Worm (Caenorhabditis elegans) whole organism, late embryonic: ENCODE data around the gene F35A5.1.
A peak's percentile ranks its signal among the peaks of the same experiment; 100 is the strongest.

Source experiments
- ama-1 ChIP-seq: fragments of 150-350 bp; optimal IDR thresholded peaks from 2 replicates; lab custom pipeline; 2014
- nfya-1 ChIP-seq: sonication (generic microtip); optimal IDR thresholded peaks from 2 replicates; lab custom pipeline; 2017; ENCODE audit warnings: missing genetic modification characterization, mild to moderate bottlenecking, missing compliant biosample characterization, antibody characterized with exemption, moderate library complexity
- sdc-2 ChIP-seq: sonication (generic microtip); optimal IDR thresholded peaks from 2 replicates; lab custom pipeline; 2016; ENCODE audit warnings: missing genotype, missing genetic modification characterization, missing compliant biosample characterization
- syd-9 ChIP-seq: sonication (generic microtip); optimal IDR thresholded peaks from 2 replicates; lab custom pipeline; 2016; ENCODE audit warnings: mild to moderate bottlenecking, missing genetic modification characterization, moderate library complexity, missing compliant biosample characterization

ce11 chrX:3772405-3772804, 34.9 kb upstream of the F35A5.1 start, which contains the start of gene F47B7.2:
- TF ChIP-seq ama-1 (lab: Kevin White, UChicago) = no peak
- TF ChIP-seq sdc-2 (tag; lab: Kevin White, UChicago) = no peak
- TF ChIP-seq nfya-1 (tag; lab: Kevin White, UChicago) = peak; percentile 2
- TF ChIP-seq syd-9 = no peak
